Worm (Caenorhabditis elegans) whole organism, L3 larva: ENCODE results near the gene cutl-15.

Source experiments
- R02D3.7 ChIP-seq: fragments of 150-350 bp; optimal IDR thresholded peaks from 2 replicates; lab custom pipeline; 2014; ENCODE audit warnings: missing biosample characterization, missing genetic modification characterization
- ZK546.5 ChIP-seq: sonication (generic microtip); optimal IDR thresholded peaks from 2 replicates; lab custom pipeline; 2017; ENCODE audit warnings: missing biosample characterization, missing genetic modification characterization
- ama-1 ChIP-seq: fragments of 150-350 bp; optimal IDR thresholded peaks from 2 replicates; lab custom pipeline; 2018
- ceh-16 ChIP-seq: sonication (generic microtip); optimal IDR thresholded peaks from 2 replicates; lab custom pipeline; 2017; ENCODE audit warnings: missing biosample characterization, missing genetic modification characterization
- ceh-28 ChIP-seq: fragments of 150-350 bp; optimal IDR thresholded peaks from 2 replicates; lab custom pipeline; 2014; ENCODE audit warnings: missing biosample characterization, missing genetic modification reagents, missing genetic modification characterization
- ceh-82 ChIP-seq: fragments of 150-350 bp; optimal IDR thresholded peaks from 2 replicates; lab custom pipeline; 2014; ENCODE audit warnings: missing biosample characterization, missing genetic modification characterization
- ceh-9 ChIP-seq: sonication (generic microtip); optimal IDR thresholded peaks from 2 replicates; lab custom pipeline; 2018; ENCODE audit warnings: missing biosample characterization, missing genetic modification characterization
- daf-12 ChIP-seq: fragments of 150-350 bp; optimal IDR thresholded peaks from 2 replicates; lab custom pipeline; 2014; ENCODE audit warnings: missing biosample characterization, missing genetic modification reagents, missing genetic modification characterization
- egl-27 ChIP-seq: sonication (generic microtip); optimal IDR thresholded peaks from 4 replicates; lab custom pipeline; 2017; ENCODE audit warnings: missing biosample characterization, missing genetic modification reagents, missing genetic modification characterization
- egl-5 ChIP-seq: fragments of 150-350 bp; optimal IDR thresholded peaks from 2 replicates; lab custom pipeline; 2017; ENCODE audit warnings: missing biosample characterization, missing genetic modification reagents, missing genetic modification characterization, inconsistent platforms
- elt-1 ChIP-seq: fragments of 150-350 bp; optimal IDR thresholded peaks from 2 replicates; lab custom pipeline; 2014; ENCODE audit warnings: missing biosample characterization, missing genetic modification characterization
- elt-2 ChIP-seq: sonication (generic microtip); optimal IDR thresholded peaks from 2 replicates; lab custom pipeline; 2016; ENCODE audit warnings: missing genetic modification reagents, mild to moderate bottlenecking, missing genetic modification characterization, missing compliant biosample characterization
- elt-3 ChIP-seq, 3 experiments: fragments of 150-350 bp in 1 of 3; sonication (generic microtip) in 2 of 3; optimal IDR thresholded peaks; 2 replicates in 2 of 3; 4 replicates in 1 of 3; lab custom pipeline; 2014 to 2017; ENCODE audit warnings: missing biosample characterization in 3 of 3, missing genetic modification characterization in 3 of 3
- fkh-10 ChIP-seq: sonication (generic microtip); optimal IDR thresholded peaks from 2 replicates; lab custom pipeline; 2017; ENCODE audit warnings: missing biosample characterization, missing genetic modification reagents, missing genetic modification characterization
- fkh-2 ChIP-seq: fragments of 150-350 bp; optimal IDR thresholded peaks from 2 replicates; lab custom pipeline; 2014; ENCODE audit warnings: missing biosample characterization, missing genetic modification reagents, missing genetic modification characterization
- fos-1 ChIP-seq: fragments of 150-350 bp; optimal IDR thresholded peaks from 2 replicates; lab custom pipeline; 2014; ENCODE audit warnings: missing biosample characterization, missing genetic modification characterization
- hmg-11 ChIP-seq: sonication (generic microtip); optimal IDR thresholded peaks from 2 replicates; lab custom pipeline; 2016; ENCODE audit warnings: missing genetic modification characterization, missing compliant biosample characterization
- jun-1 ChIP-seq: fragments of 150-350 bp; optimal IDR thresholded peaks from 2 replicates; lab custom pipeline; 2014; ENCODE audit warnings: missing biosample characterization, missing genetic modification reagents, missing genetic modification characterization
- lin-39 ChIP-seq: fragments of 150-350 bp; optimal IDR thresholded peaks from 2 replicates; lab custom pipeline; 2018; ENCODE audit warnings: missing biosample characterization, missing genetic modification reagents, missing genetic modification characterization
- lsy-12 ChIP-seq: sonication (generic microtip); optimal IDR thresholded peaks from 2 replicates; lab custom pipeline; 2016; ENCODE audit warnings: mild to moderate bottlenecking, missing genetic modification characterization, missing compliant biosample characterization
- mdl-1 ChIP-seq: fragments of 150-350 bp; optimal IDR thresholded peaks from 2 replicates; lab custom pipeline; 2014; ENCODE audit warnings: missing biosample characterization, missing genetic modification characterization
- nfya-1 ChIP-seq: sonication (generic microtip); optimal IDR thresholded peaks from 2 replicates; lab custom pipeline; 2017; ENCODE audit warnings: missing genetic modification characterization, mild to moderate bottlenecking, missing compliant biosample characterization, antibody characterized with exemption, moderate library complexity; ENCODE audit not compliant: insufficient read depth
- nhr-11 ChIP-seq: fragments of 150-350 bp; optimal IDR thresholded peaks from 2 replicates; lab custom pipeline; 2014; ENCODE audit warnings: missing biosample characterization, missing genetic modification characterization
- nhr-12 ChIP-seq: fragments of 150-350 bp; optimal IDR thresholded peaks from 2 replicates; lab custom pipeline; 2014; ENCODE audit warnings: missing biosample characterization, missing genetic modification characterization
- nhr-23 ChIP-seq: fragments of 150-350 bp; optimal IDR thresholded peaks from 2 replicates; lab custom pipeline; 2014; ENCODE audit warnings: missing biosample characterization, missing genetic modification reagents, missing genetic modification characterization
- nhr-237 ChIP-seq: fragments of 150-350 bp; optimal IDR thresholded peaks from 2 replicates; lab custom pipeline; 2014; ENCODE audit warnings: missing biosample characterization, missing genetic modification characterization
- nhr-25 ChIP-seq: sonication (generic microtip); optimal IDR thresholded peaks from 2 replicates; lab custom pipeline; 2017; ENCODE audit warnings: missing biosample characterization, missing genetic modification characterization
- nhr-28 ChIP-seq: fragments of 150-350 bp; optimal IDR thresholded peaks from 2 replicates; lab custom pipeline; 2014; ENCODE audit warnings: missing biosample characterization, missing genetic modification characterization
- nhr-43 ChIP-seq: sonication (generic microtip); optimal IDR thresholded peaks from 2 replicates; lab custom pipeline; 2016; ENCODE audit warnings: mild to moderate bottlenecking, missing genetic modification characterization, missing compliant biosample characterization; ENCODE audit not compliant: poor library complexity, severe bottlenecking
- nhr-67 ChIP-seq: fragments of 150-350 bp; optimal IDR thresholded peaks from 2 replicates; lab custom pipeline; 2014; ENCODE audit warnings: missing biosample characterization, missing genetic modification characterization
- nhr-76 ChIP-seq: fragments of 150-350 bp; sonication (generic microtip); optimal IDR thresholded peaks from 5 replicates; lab custom pipeline; 2014; ENCODE audit warnings: missing biosample characterization, missing genetic modification characterization
- nhr-77 ChIP-seq: fragments of 150-350 bp; optimal IDR thresholded peaks from 2 replicates; lab custom pipeline; 2014; ENCODE audit warnings: missing biosample characterization, missing genetic modification characterization
- pha-4 ChIP-seq: fragments of 150-350 bp; optimal IDR thresholded peaks from 2 replicates; lab custom pipeline; 2014; ENCODE audit warnings: missing biosample characterization, missing genetic modification reagents, missing genetic modification characterization
- pqm-1 ChIP-seq: fragments of 150-350 bp; optimal IDR thresholded peaks from 2 replicates; lab custom pipeline; 2017; ENCODE audit warnings: missing biosample characterization, missing genetic modification characterization, inconsistent platforms
- sea-2 ChIP-seq: fragments of 150-350 bp; sonication (generic microtip); optimal IDR thresholded peaks from 4 replicates; lab custom pipeline; 2014; ENCODE audit warnings: missing biosample characterization, missing genetic modification reagents, missing genetic modification characterization
- skn-1 ChIP-seq: fragments of 150-350 bp; optimal IDR thresholded peaks from 2 replicates; lab custom pipeline; 2014; ENCODE audit warnings: missing biosample characterization, missing genetic modification characterization
- snpc-4 ChIP-seq: fragments of 150-350 bp; optimal IDR thresholded peaks from 2 replicates; lab custom pipeline; 2014; ENCODE audit warnings: missing biosample characterization, missing genetic modification characterization
- tbx-2 ChIP-seq: sonication (generic microtip); optimal IDR thresholded peaks from 2 replicates; lab custom pipeline; 2016; ENCODE audit warnings: mild to moderate bottlenecking, missing genetic modification characterization, missing compliant biosample characterization
- unc-39 ChIP-seq: sonication (generic microtip); optimal IDR thresholded peaks from 4 replicates; lab custom pipeline; 2017; ENCODE audit warnings: missing biosample characterization, missing genetic modification characterization
- unc-62 ChIP-seq: fragments of 150-350 bp; sonication (generic microtip); optimal IDR thresholded peaks from 4 replicates; lab custom pipeline; 2014; ENCODE audit warnings: missing biosample characterization, missing genetic modification reagents, missing genetic modification characterization
- ztf-11 ChIP-seq: fragments of 150-350 bp; optimal IDR thresholded peaks from 2 replicates; lab custom pipeline; 2014; ENCODE audit warnings: missing biosample characterization, missing genetic modification characterization
- ztf-4 ChIP-seq: fragments of 150-350 bp; optimal IDR thresholded peaks from 2 replicates; lab custom pipeline; 2014; ENCODE audit warnings: missing biosample characterization, missing genetic modification characterization

The cutl-15 gene

DNA sequence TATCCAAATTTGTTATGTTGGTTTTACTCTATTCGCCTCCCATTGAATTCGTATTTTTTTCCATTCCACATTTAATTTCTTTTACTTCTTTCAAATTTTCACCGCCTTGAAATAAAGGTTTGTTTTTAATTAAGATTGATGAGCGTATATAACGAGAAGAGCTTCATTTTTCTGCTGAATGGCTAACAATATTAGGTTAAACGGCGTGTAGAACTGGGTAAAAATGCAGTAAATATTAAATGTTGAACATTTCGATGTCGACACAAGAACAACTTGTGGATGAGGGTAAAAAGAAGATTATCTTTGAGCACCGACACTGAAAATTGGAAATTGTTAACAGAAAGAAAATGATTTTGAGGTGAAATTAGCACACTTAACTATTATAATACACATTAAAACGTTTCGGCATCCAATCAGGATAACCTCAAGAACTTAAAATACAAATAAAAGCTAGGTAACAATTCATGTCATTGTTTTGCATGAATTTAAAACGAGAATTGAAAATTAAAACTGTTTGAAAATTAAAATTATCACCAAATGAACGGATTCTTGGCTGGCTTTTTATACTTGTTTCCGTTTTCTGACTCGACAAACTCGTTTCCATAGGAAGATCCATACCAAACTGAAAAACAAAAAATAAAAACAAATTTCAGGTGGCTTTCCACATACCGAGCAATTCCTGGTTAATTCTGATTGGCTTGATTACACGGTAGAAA lies 8.4 kb downstream of the cutl-15 start:
- no peak for TF ChIP-seq nhr-67 (tag; lab: Kevin White, UChicago)
- no peak for TF ChIP-seq nhr-12 (tag; lab: Kevin White, UChicago)

ce11 chrII:8933693-8934432 lies 13.6 kb downstream of the cutl-15 start, which contains the start of gene T21B10.3:
Gene T21B10.3 (plus strand): TSS chrII:8934382.
- TF ChIP-seq nfya-1 (peak; percentile 4), R02D3.7 (tag; lab: Kevin White, UChicago) (peak; percentile 33), ama-1 (peak; percentile 96), elt-3 (tag; optimal IDR thresholded peaks at IDR 0.05; lab: Kevin White, UChicago) (no peak), nhr-43 (tag; lab: Kevin White, UChicago) (peak; percentile 15), nhr-237 (tag; lab: Kevin White, UChicago) (no peak), hmg-11 (peak; percentile 31), pha-4 (tag; lab: Kevin White, UChicago) (no peak), jun-1 (no peak), snpc-4 (tag; lab: Kevin White, UChicago) (no peak), ztf-11 (tag; lab: Kevin White, UChicago) (no peak), egl-27 (tag; lab: Kevin White, UChicago) (no peak)

DNA sequence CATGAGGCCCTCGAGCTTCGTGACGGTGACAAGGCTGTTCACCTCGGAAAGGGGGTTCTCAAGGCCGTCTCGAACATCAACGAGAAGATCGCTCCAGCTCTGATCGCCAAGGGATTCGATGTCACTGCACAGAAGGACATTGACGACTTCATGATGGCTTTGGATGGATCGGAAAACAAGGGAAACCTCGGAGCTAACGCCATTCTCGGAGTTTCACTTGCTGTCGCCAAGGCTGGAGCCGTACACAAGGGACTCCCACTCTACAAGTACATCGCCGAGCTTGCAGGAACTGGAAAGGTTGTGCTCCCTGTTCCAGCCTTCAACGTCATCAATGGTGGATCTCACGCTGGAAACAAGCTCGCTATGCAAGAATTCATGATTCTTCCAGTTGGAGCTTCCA lies 15.1 kb downstream of the cutl-15 start:
- no peak for TF ChIP-seq nhr-67 (tag; lab: Kevin White, UChicago)

ce11 chrII:8931405-8932149 lies 15.9 kb downstream of the cutl-15 start:
- TF ChIP-seq elt-1 = no peak
- TF ChIP-seq nhr-25 (tag; lab: Kevin White, UChicago) = peak; percentile 28
- no peak for TF ChIP-seq nhr-43 (tag; lab: Kevin White, UChicago)
- TF ChIP-seq nhr-12 (tag; lab: Kevin White, UChicago) = no peak
- no peak for TF ChIP-seq lin-39 (tag; lab: Kevin White, UChicago)
- no peak for TF ChIP-seq fos-1 (tag; lab: Kevin White, UChicago)
- TF ChIP-seq ceh-82 (tag; lab: Kevin White, UChicago) = no peak
- peak; percentile 42 for TF ChIP-seq hmg-11
- TF ChIP-seq fkh-10 (GFP tag; lab: Kevin White, UChicago) = no peak
- no peak for TF ChIP-seq R02D3.7 (tag; lab: Kevin White, UChicago)
- TF ChIP-seq nhr-67 (tag; lab: Kevin White, UChicago) = no peak
- no peak for TF ChIP-seq jun-1
- no peak for TF ChIP-seq nhr-77
- TF ChIP-seq nhr-76 (tag; lab: Kevin White, UChicago) = no peak
- TF ChIP-seq egl-27 (tag; lab: Kevin White, UChicago) = no peak
- no peak for TF ChIP-seq fkh-2 (tag; lab: Kevin White, UChicago)
- TF ChIP-seq ceh-28 (tag; lab: Kevin White, UChicago) = no peak
- TF ChIP-seq nfya-1 = peak; percentile 48
- TF ChIP-seq ZK546.5 = no peak
- peak; percentile 41 for TF ChIP-seq egl-5
- TF ChIP-seq elt-3 (tag; optimal IDR thresholded peaks at IDR 0.05; lab: Kevin White, UChicago) = no peak
- no peak for TF ChIP-seq pqm-1 (tag; lab: Kevin White, UChicago)
- no peak for TF ChIP-seq lsy-12 (tag; lab: Kevin White, UChicago)
- no peak for TF ChIP-seq unc-62
- TF ChIP-seq sea-2 = no peak
- no peak for TF ChIP-seq nhr-237 (tag; lab: Kevin White, UChicago)
- TF ChIP-seq elt-2 (tag; lab: Kevin White, UChicago) = peak; percentile 27
- TF ChIP-seq skn-1 (tag; lab: Kevin White, UChicago) = no peak
- TF ChIP-seq ztf-4 = no peak
- TF ChIP-seq pha-4 (tag; lab: Kevin White, UChicago) = peak; percentile 60
- TF ChIP-seq ama-1 = peak; percentile 46
- TF ChIP-seq tbx-2 = no peak
- TF ChIP-seq ceh-16 (tag; lab: Kevin White, UChicago) = no peak
- TF ChIP-seq unc-39 (tag; lab: Kevin White, UChicago) = no peak
- TF ChIP-seq nhr-23 (tag; lab: Kevin White, UChicago) = no peak
- no peak for TF ChIP-seq nhr-28 (tag; lab: Kevin White, UChicago)
- TF ChIP-seq daf-12 = no peak
- TF ChIP-seq nhr-11 (tag; lab: Kevin White, UChicago) = no peak
- no peak for TF ChIP-seq mdl-1 (tag; lab: Kevin White, UChicago)
- no peak for TF ChIP-seq ztf-11 (tag; lab: Kevin White, UChicago)
- no peak for TF ChIP-seq ceh-9 (tag; lab: Kevin White, UChicago)
